Worm (Caenorhabditis elegans) whole organism, late embryonic: ENCODE measurements around the gene epg-3.

ENCODE experiments used
- K02D7.2 ChIP-seq: sonication (generic microtip); optimal IDR thresholded peaks from 2 replicates; lab custom pipeline; 2017; ENCODE audit warnings: mild to moderate bottlenecking, missing genetic modification characterization, missing compliant biosample characterization
- T23F11.4 ChIP-seq: fragments of 200-800 bp; sonication (Bioruptor generic); optimal IDR thresholded peaks from 2 replicates; lab custom pipeline; 2018; ENCODE audit warnings: mild to moderate bottlenecking, missing genetic modification characterization, missing compliant biosample characterization
- ahr-1 ChIP-seq: sonication (generic microtip); optimal IDR thresholded peaks from 2 replicates; lab custom pipeline; 2016; ENCODE audit warnings: missing genetic modification characterization, missing compliant biosample characterization
- ama-1 ChIP-seq: fragments of 150-350 bp; optimal IDR thresholded peaks from 2 replicates; lab custom pipeline; 2014
- ceh-14 ChIP-seq: sonication (generic microtip); optimal IDR thresholded peaks from 2 replicates; lab custom pipeline; 2016; ENCODE audit warnings: missing genotype, missing genetic modification characterization, missing compliant biosample characterization
- ceh-18 ChIP-seq: sonication (generic microtip); optimal IDR thresholded peaks from 2 replicates; lab custom pipeline; 2016; ENCODE audit warnings: missing genetic modification characterization, missing compliant biosample characterization
- ceh-19 ChIP-seq: fragments of 200-800 bp; sonication (Bioruptor generic); optimal IDR thresholded peaks from 2 replicates; lab custom pipeline; 2018; ENCODE audit warnings: mild to moderate bottlenecking, missing genetic modification characterization, missing compliant biosample characterization
- ceh-24 ChIP-seq: sonication (generic microtip); optimal IDR thresholded peaks from 2 replicates; lab custom pipeline; 2016; ENCODE audit warnings: mild to moderate bottlenecking, missing genetic modification characterization, missing compliant biosample characterization
- ceh-31 ChIP-seq: sonication (generic microtip); optimal IDR thresholded peaks from 2 replicates; lab custom pipeline; 2016; ENCODE audit warnings: missing genetic modification characterization, missing compliant biosample characterization
- ceh-34 ChIP-seq: sonication (generic microtip); optimal IDR thresholded peaks from 2 replicates; lab custom pipeline; 2016; ENCODE audit warnings: mild to moderate bottlenecking, missing genetic modification characterization, missing compliant biosample characterization
- ceh-48 ChIP-seq: sonication (generic microtip); optimal IDR thresholded peaks from 2 replicates; lab custom pipeline; 2016; ENCODE audit warnings: missing genetic modification characterization, inconsistent platforms, missing compliant biosample characterization
- che-1 ChIP-seq: sonication (generic microtip); optimal IDR thresholded peaks from 2 replicates; lab custom pipeline; 2016; ENCODE audit warnings: mild to moderate bottlenecking, missing genetic modification characterization, missing compliant biosample characterization
- dmd-4 ChIP-seq: sonication (generic microtip); optimal IDR thresholded peaks from 2 replicates; lab custom pipeline; 2016; ENCODE audit warnings: borderline replicate concordance, missing genetic modification characterization, missing compliant biosample characterization
- dve-1 ChIP-seq: sonication (generic microtip); optimal IDR thresholded peaks from 2 replicates; lab custom pipeline; 2017; ENCODE audit warnings: antibody characterized with exemption, mild to moderate bottlenecking, missing genetic modification characterization, missing compliant biosample characterization
- elt-2 ChIP-seq: sonication (generic microtip); optimal IDR thresholded peaks from 2 replicates; lab custom pipeline; 2016; ENCODE audit warnings: missing genetic modification reagents, missing genetic modification characterization, missing compliant biosample characterization
- elt-4 ChIP-seq: sonication (generic microtip); optimal IDR thresholded peaks from 2 replicates; lab custom pipeline; 2016; ENCODE audit warnings: missing genetic modification characterization, missing compliant biosample characterization
- ets-4 ChIP-seq: sonication (generic microtip); optimal IDR thresholded peaks from 2 replicates; lab custom pipeline; 2016; ENCODE audit warnings: missing genetic modification characterization, missing compliant biosample characterization
- fax-1 ChIP-seq: sonication (generic microtip); optimal IDR thresholded peaks from 2 replicates; lab custom pipeline; 2016; ENCODE audit warnings: missing genotype, missing genetic modification characterization, missing compliant biosample characterization
- fkh-10 ChIP-seq: fragments of 150-350 bp; optimal IDR thresholded peaks from 2 replicates; lab custom pipeline; 2014; ENCODE audit warnings: missing biosample characterization, missing genetic modification reagents, missing genetic modification characterization
- fkh-6 ChIP-seq: sonication (generic microtip); optimal IDR thresholded peaks from 2 replicates; lab custom pipeline; 2016; ENCODE audit warnings: missing genetic modification characterization, missing compliant biosample characterization
- hlh-15 ChIP-seq: sonication (generic microtip); optimal IDR thresholded peaks from 2 replicates; lab custom pipeline; 2016; ENCODE audit warnings: missing genetic modification characterization, missing compliant biosample characterization
- lim-6 ChIP-seq: sonication (generic microtip); optimal IDR thresholded peaks from 2 replicates; lab custom pipeline; 2016; ENCODE audit warnings: missing genetic modification characterization, missing compliant biosample characterization
- mec-3 ChIP-seq: sonication (generic microtip); optimal IDR thresholded peaks from 2 replicates; lab custom pipeline; 2016; ENCODE audit warnings: borderline replicate concordance, missing genetic modification characterization, missing compliant biosample characterization
- nfya-1 ChIP-seq: sonication (generic microtip); optimal IDR thresholded peaks from 2 replicates; lab custom pipeline; 2017; ENCODE audit warnings: missing genetic modification characterization, mild to moderate bottlenecking, missing compliant biosample characterization, antibody characterized with exemption, moderate library complexity
- nhr-11 ChIP-seq: fragments of 150-350 bp; optimal IDR thresholded peaks from 2 replicates; lab custom pipeline; 2014; ENCODE audit warnings: missing biosample characterization, missing genetic modification characterization
- nhr-232 ChIP-seq: sonication (generic microtip); optimal IDR thresholded peaks from 2 replicates; lab custom pipeline; 2016; ENCODE audit warnings: missing genetic modification characterization, missing compliant biosample characterization
- odd-2 ChIP-seq: sonication (generic microtip); optimal IDR thresholded peaks from 2 replicates; lab custom pipeline; 2017; ENCODE audit warnings: antibody characterized with exemption, mild to moderate bottlenecking, missing genetic modification characterization, missing compliant biosample characterization
- pat-9 ChIP-seq: fragments of 200-800 bp; sonication (Bioruptor generic); optimal IDR thresholded peaks from 2 replicates; lab custom pipeline; 2018; ENCODE audit warnings: mild to moderate bottlenecking, missing genetic modification characterization, moderate library complexity, missing compliant biosample characterization
- pax-1 ChIP-seq: fragments of 150-350 bp; optimal IDR thresholded peaks from 2 replicates; lab custom pipeline; 2014; ENCODE audit warnings: missing biosample characterization, missing genetic modification characterization
- pha-2 ChIP-seq: sonication (generic microtip); optimal IDR thresholded peaks from 2 replicates; lab custom pipeline; 2017; ENCODE audit warnings: mild to moderate bottlenecking, missing genetic modification characterization, missing compliant biosample characterization
- pha-4 ChIP-seq: fragments of 150-350 bp; optimal IDR thresholded peaks from 2 replicates; lab custom pipeline; 2018; ENCODE audit warnings: missing biosample characterization, missing genetic modification reagents, missing genetic modification characterization
- pqm-1 ChIP-seq: sonication (generic microtip); optimal IDR thresholded peaks from 2 replicates; lab custom pipeline; 2016; ENCODE audit warnings: missing genetic modification characterization, missing compliant biosample characterization
- pros-1 ChIP-seq: fragments of 150-350 bp; optimal IDR thresholded peaks from 2 replicates; lab custom pipeline; 2014; ENCODE audit warnings: missing biosample characterization, missing genetic modification reagents, missing genetic modification characterization
- sox-2 ChIP-seq: fragments of 200-800 bp; sonication (Bioruptor generic); IDR thresholded peaks from 2 replicates; pipeline ENCODE4 v1.3.6; 2022; ENCODE audit warnings: missing genetic modification reagents, missing genetic modification characterization, missing compliant biosample characterization
- sox-4 ChIP-seq: sonication (generic microtip); optimal IDR thresholded peaks from 2 replicates; lab custom pipeline; 2017; ENCODE audit warnings: mild to moderate bottlenecking, missing genetic modification characterization, inconsistent platforms, missing compliant biosample characterization
- syd-9 ChIP-seq: sonication (generic microtip); optimal IDR thresholded peaks from 2 replicates; lab custom pipeline; 2016; ENCODE audit warnings: mild to moderate bottlenecking, missing genetic modification characterization, moderate library complexity, missing compliant biosample characterization
- unc-3 ChIP-seq, 2 experiments: fragments of 200-800 bp in 1 of 2; sonication (Bioruptor generic) in 1 of 2; sonication (generic microtip) in 1 of 2; conservative IDR thresholded peaks in 1 of 2; optimal IDR thresholded peaks in 1 of 2; 2 replicates each; pipeline versions ENCODE4 v1.3.6 to Lab custom; 2016 to 2022; ENCODE audit warnings: missing compliant biosample characterization in 2 of 2, missing genetic modification characterization in 2 of 2, missing genetic modification reagents in 1 of 2
- unc-42 ChIP-seq: sonication (generic microtip); optimal IDR thresholded peaks from 2 replicates; lab custom pipeline; 2016; ENCODE audit warnings: missing genotype, missing genetic modification characterization, missing compliant biosample characterization
- unc-86 ChIP-seq: sonication (generic microtip); optimal IDR thresholded peaks from 2 replicates; lab custom pipeline; 2016; ENCODE audit warnings: missing genetic modification characterization, missing compliant biosample characterization

Gene epg-3

DNA sequence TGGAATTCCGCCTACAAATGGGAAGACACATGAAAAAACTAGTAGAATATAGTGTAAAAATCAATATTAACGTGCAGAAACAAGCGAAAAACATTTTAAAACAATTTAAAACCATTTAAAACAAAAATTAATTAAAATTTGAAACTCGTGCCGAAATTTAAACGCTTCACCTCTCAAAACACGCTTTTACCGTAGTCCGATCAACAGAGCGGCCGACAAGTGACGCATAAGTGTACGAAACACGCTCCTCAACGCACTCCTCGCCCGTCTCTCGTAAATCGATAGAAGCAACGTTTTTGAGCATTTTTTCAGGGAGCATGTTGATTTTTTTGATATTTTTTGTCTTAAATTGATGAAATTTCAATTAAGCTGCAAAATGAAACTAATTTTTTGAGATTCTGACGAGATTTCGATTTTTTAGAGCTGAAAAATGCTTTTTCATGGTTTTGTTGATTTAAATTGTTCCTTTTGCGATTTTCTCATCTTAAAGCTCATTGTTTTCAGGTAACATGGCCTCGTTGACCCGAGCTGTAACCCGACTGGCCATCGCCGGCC lies 29.5 kb upstream of the epg-3 start, which contains the start of gene cox-5A (continued):
- TF ChIP-seq lim-6 (tag; lab: Kevin White, UChicago) (peak; percentile 71), dve-1 (tag; lab: Kevin White, UChicago) (peak; percentile 77), dmd-4 (tag; lab: Kevin White, UChicago) (no peak), unc-3 (GFP tag; conservative IDR thresholded peaks at IDR 0.05; lab: Robert Waterston, UW) (no peak), unc-3 (tag; optimal IDR thresholded peaks at IDR 0.05; lab: Kevin White, UChicago) (peak; percentile 24), nhr-11 (tag; lab: Kevin White, UChicago) (no peak), ceh-18 (tag; lab: Kevin White, UChicago) (peak; percentile 94), elt-2 (peak; percentile 65), T23F11.4 (GFP tag; lab: Kevin White, UChicago) (no peak), ceh-48 (tag; lab: Kevin White, UChicago) (peak; percentile 86), ama-1 (lab: Kevin White, UChicago) (no peak), ahr-1 (tag; lab: Kevin White, UChicago) (peak; percentile 31), pax-1 (peak; percentile 81), ceh-19 (GFP tag; lab: Kevin White, UChicago) (peak; percentile 38), ceh-14 (tag; lab: Kevin White, UChicago) (peak; percentile 92), fkh-6 (tag; lab: Kevin White, UChicago) (no peak), ceh-24 (tag; lab: Kevin White, UChicago) (no peak), nhr-232 (tag; lab: Kevin White, UChicago) (no peak), hlh-15 (peak; percentile 20), pha-4 (tag; lab: Kevin White, UChicago) (no peak), pha-2 (peak; percentile 56), che-1 (no peak), ceh-31 (tag; lab: Kevin White, UChicago) (peak; percentile 99), pqm-1 (tag; lab: Kevin White, UChicago) (peak; percentile 59), fax-1 (tag; lab: Kevin White, UChicago) (no peak), nfya-1 (peak; percentile 99)

DNA sequence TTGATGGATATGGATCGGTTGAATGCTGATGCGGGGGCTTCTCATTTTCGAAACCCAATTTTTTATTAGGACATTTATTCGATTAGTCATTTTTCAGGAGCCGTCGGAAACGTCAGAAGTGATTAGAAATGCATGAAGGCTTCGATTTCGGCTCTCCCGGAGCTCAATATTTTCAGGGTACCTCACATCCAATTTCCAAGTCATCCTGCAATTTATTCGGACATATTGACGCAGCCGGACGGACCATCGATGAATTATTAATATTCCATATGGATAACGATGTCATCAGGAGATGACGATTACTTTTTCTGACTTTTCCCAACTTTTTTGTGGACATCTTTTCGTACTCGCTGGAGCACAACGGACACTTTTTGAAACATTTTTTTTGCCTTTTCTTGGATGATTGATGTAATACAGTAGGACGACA lies 27.9 kb upstream of the epg-3 start:
- TF ChIP-seq ama-1 (lab: Kevin White, UChicago) (peak; percentile 71), mec-3 (no peak)

- TF ChIP-seq sox-2 (GFP tag; lab: Robert Waterston, UW) = no peak
- TF ChIP-seq sox-4 (tag; lab: Kevin White, UChicago) = no peak
- TF ChIP-seq fkh-10 = no peak
- no peak for TF ChIP-seq pha-4 (tag; lab: Kevin White, UChicago)
- no peak for TF ChIP-seq odd-2 (tag; lab: Kevin White, UChicago)
- TF ChIP-seq unc-86 = no peak
- no peak for TF ChIP-seq ets-4
- TF ChIP-seq ceh-34 = no peak
- TF ChIP-seq nfya-1 = no peak
- no peak for TF ChIP-seq syd-9
Observed at ce11 chrIII:12907218-12907617, 27.3 kb upstream of the epg-3 start.

- TF ChIP-seq pat-9 (tag; lab: Kevin White, UChicago) (no peak), fax-1 (tag; lab: Kevin White, UChicago) (no peak), fkh-6 (tag; lab: Kevin White, UChicago) (no peak), pha-2 (no peak), K02D7.2 (no peak), pros-1 (no peak), unc-42 (tag; lab: Kevin White, UChicago) (no peak), ceh-48 (tag; lab: Kevin White, UChicago) (no peak), elt-2 (no peak), elt-4 (tag; lab: Kevin White, UChicago) (no peak)
Observed at ce11 chrIII:12910365-12910764, 24.2 kb upstream of the epg-3 start, which contains the start of gene flp-14. Gene flp-14, plus strand, starts transcription at chrIII:12910510.
